Worm (Caenorhabditis elegans): ENCODE data around the gene cept-2.

The cept-2 gene

DNA sequence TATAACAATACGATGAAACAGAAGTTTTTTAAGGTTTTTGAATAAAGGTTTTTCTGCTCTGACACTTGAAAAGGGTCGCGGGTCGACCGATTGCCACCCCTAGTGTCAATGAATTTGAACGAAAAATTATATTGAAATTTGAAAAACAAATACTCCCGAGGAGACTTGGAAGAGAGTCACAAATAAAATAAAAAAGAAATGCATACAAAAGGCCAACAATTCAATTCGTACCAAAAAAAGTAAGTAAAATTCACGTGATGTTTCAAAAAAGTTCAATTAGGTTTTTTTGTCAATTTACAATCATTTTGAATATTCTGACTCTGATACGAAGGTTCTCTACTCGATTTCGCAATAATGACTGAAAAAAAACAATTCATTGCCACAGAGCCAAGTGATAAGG is 45.9 kb downstream of the cept-2 start, which contains the start of gene C15H11.1 (continued):
- TF ChIP-seq set-16 (GFP tag; IDR thresholded peaks at IDR 0.05) (no peak), vab-7 (GFP tag; IDR thresholded peaks at IDR 0.05) (no peak)

- TF ChIP-seq daf-16 (GFP tag; optimal IDR thresholded peaks at IDR 0.05): no peak
- TF ChIP-seq daf-16 (tag; optimal IDR thresholded peaks at IDR 0.05): no peak
- TF ChIP-seq ztf-7 (tag; optimal IDR thresholded peaks at IDR 0.05): no peak
- no peak for TF ChIP-seq fos-1 (tag; optimal IDR thresholded peaks at IDR 0.05)
- no peak for TF ChIP-seq php-3 (GFP tag; IDR thresholded peaks at IDR 0.05)
- no peak for TF ChIP-seq mdt-29 (GFP tag; IDR thresholded peaks at IDR 0.05)
- no peak for TF ChIP-seq daf-12 (tag; optimal IDR thresholded peaks at IDR 0.05)
Measured at ce11 chrV:14394743-14395142, 47.2 kb downstream of the cept-2 start, which contains the start of gene C15H11.13. Gene C15H11.13 (plus strand): TSS chrV:14395043.

ce11 chrV:14396123-14396669 is 48.6 kb downstream of the cept-2 start:
- TF ChIP-seq nhr-41 (GFP tag; IDR thresholded peaks at IDR 0.05): no peak
- no peak for TF ChIP-seq lin-13 (GFP tag; optimal IDR thresholded peaks at IDR 0.05)
- no peak for TF ChIP-seq dmd-6 (GFP tag; IDR thresholded peaks at IDR 0.05)
- no peak for TF ChIP-seq F37D6.2 (tag; optimal IDR thresholded peaks at IDR 0.05)
